Fruit fly (Drosophila melanogaster) whole organism, embryonic: ENCODE data around the gene Psa.

Experiments used
- Atf6 ChIP-seq: fragments of 200-800 bp; sonication (Bioruptor generic); IDR thresholded peaks from 2 replicates; pipeline ENCODE4 v1.3.6; 2022; ENCODE audit warnings: missing biosample characterization, missing genetic modification characterization
- BtbVII ChIP-seq: fragments of 200-800 bp; sonication (Bioruptor generic); optimal IDR thresholded peaks from 3 replicates; lab custom pipeline; 2017; ENCODE audit warnings: missing biosample characterization, mild to moderate bottlenecking, missing genetic modification characterization
- CG1024 ChIP-seq: fragments of 200-800 bp; sonication (Bioruptor generic); IDR thresholded peaks from 2 replicates; pipeline ENCODE4 v1.3.6; 2022; ENCODE audit warnings: missing biosample characterization, missing genetic modification characterization
- CG10274 ChIP-seq: fragments of 200-800 bp; sonication (Bioruptor generic); optimal IDR thresholded peaks from 3 replicates; lab custom pipeline; 2017; ENCODE audit warnings: missing biosample characterization, mild to moderate bottlenecking, missing genetic modification characterization
- CG11696 ChIP-seq: fragments of 200-800 bp; sonication (Bioruptor generic); IDR thresholded peaks from 2 replicates; pipeline ENCODE4 v1.3.6; 2022; ENCODE audit warnings: missing biosample characterization, missing genetic modification characterization
- CG12391 ChIP-seq: fragments of 200-800 bp; sonication (Bioruptor generic); optimal IDR thresholded peaks from 3 replicates; lab custom pipeline; 2018; ENCODE audit warnings: missing biosample characterization, mild to moderate bottlenecking, missing genetic modification characterization, moderate library complexity
- CG12942 ChIP-seq: fragments of 200-800 bp; sonication (Bioruptor generic); optimal IDR thresholded peaks from 3 replicates; lab custom pipeline; 2016; ENCODE audit warnings: missing biosample characterization, missing genetic modification characterization
- CG13424 ChIP-seq: fragments of 200-800 bp; sonication (Bioruptor generic); optimal IDR thresholded peaks from 2 replicates; lab custom pipeline; 2019; ENCODE audit warnings: missing biosample characterization, mild to moderate bottlenecking, missing genetic modification characterization, moderate library complexity
- CG15479 ChIP-seq: fragments of 200-800 bp; sonication (Bioruptor generic); optimal IDR thresholded peaks from 3 replicates; lab custom pipeline; 2019; ENCODE audit warnings: missing biosample characterization, mild to moderate bottlenecking, missing genetic modification characterization, moderate library complexity
- CG15514 ChIP-seq: fragments of 200-800 bp; sonication (Bioruptor generic); optimal IDR thresholded peaks from 3 replicates; lab custom pipeline; 2017; ENCODE audit warnings: missing biosample characterization, missing genetic modification characterization, mild to moderate bottlenecking, moderate library complexity, missing genetic modification reagents
- CG17612 ChIP-seq: fragments of 200-800 bp; sonication (Bioruptor generic); IDR thresholded peaks from 2 replicates; pipeline ENCODE4 v1.3.6; 2022; ENCODE audit warnings: missing biosample characterization, missing genetic modification characterization
- CG18764 ChIP-seq: fragments of 200-800 bp; sonication (Bioruptor generic); optimal IDR thresholded peaks from 3 replicates; lab custom pipeline; 2016; ENCODE audit warnings: missing biosample characterization, missing genetic modification characterization
- CG2199 ChIP-seq: fragments of 200-800 bp; sonication (Bioruptor generic); IDR thresholded peaks from 3 replicates; pipeline ENCODE4 v1.3.6; 2022; ENCODE audit warnings: missing biosample characterization, missing genetic modification characterization
- CG2202 ChIP-seq: fragments of 200-800 bp; sonication (Bioruptor generic); optimal IDR thresholded peaks from 2 replicates; lab custom pipeline; 2018; ENCODE audit warnings: missing biosample characterization, mild to moderate bottlenecking, missing genetic modification characterization
- CG34422 ChIP-seq: fragments of 200-800 bp; sonication (Bioruptor generic); IDR thresholded peaks from 3 replicates; pipeline ENCODE4 v1.3.6; 2022; ENCODE audit warnings: missing biosample characterization, missing genetic modification characterization
- CG4404 ChIP-seq: fragments of 200-800 bp; sonication (Bioruptor generic); IDR thresholded peaks from 2 replicates; pipeline ENCODE4 v1.3.6; 2022; ENCODE audit warnings: missing biosample characterization, missing genetic modification characterization
- CG6175 ChIP-seq: fragments of 200-800 bp; sonication (Bioruptor generic); IDR thresholded peaks from 3 replicates; pipeline ENCODE4 v1.3.6; 2022; ENCODE audit warnings: missing biosample characterization, missing genetic modification characterization
- CG6272 ChIP-seq: fragments of 200-800 bp; sonication (Bioruptor generic); IDR thresholded peaks from 2 replicates; pipeline ENCODE4 v1.3.6; 2022; ENCODE audit warnings: missing biosample characterization, missing genetic modification characterization
- Camta ChIP-seq: fragments of 200-800 bp; sonication (Bioruptor generic); optimal IDR thresholded peaks from 2 replicates; lab custom pipeline; 2016; ENCODE audit warnings: missing biosample characterization, missing genetic modification characterization
- Elba2 ChIP-seq: fragments of 200-800 bp; sonication (Bioruptor generic); optimal IDR thresholded peaks from 3 replicates; lab custom pipeline; 2016; ENCODE audit warnings: missing biosample characterization, missing genetic modification characterization
- Ets65A ChIP-seq: fragments of 200-800 bp; sonication (Bioruptor generic); peaks from one replicate; lab custom pipeline; 2016; ENCODE audit warnings: missing biosample characterization, missing genetic modification characterization
- Jarid2 ChIP-seq: fragments of 200-800 bp; sonication (Bioruptor generic); optimal IDR thresholded peaks from 3 replicates; lab custom pipeline; 2017; ENCODE audit warnings: mild to moderate bottlenecking, missing biosample characterization, missing genetic modification reagents, missing genetic modification characterization
- MESR4 ChIP-seq: fragments of 200-800 bp; sonication (Bioruptor generic); optimal IDR thresholded peaks from 2 replicates; lab custom pipeline; 2018; ENCODE audit warnings: missing biosample characterization, mild to moderate bottlenecking, missing genetic modification characterization, moderate library complexity
- MTF-1 ChIP-seq: fragments of 200-800 bp; sonication (Bioruptor generic); optimal IDR thresholded peaks from 2 replicates; lab custom pipeline; 2018; ENCODE audit warnings: missing biosample characterization, mild to moderate bottlenecking, missing genetic modification characterization, borderline replicate concordance
- NK7.1 ChIP-seq: fragments of 200-800 bp; sonication (Bioruptor generic); optimal IDR thresholded peaks from 3 replicates; lab custom pipeline; 2016; ENCODE audit warnings: missing biosample characterization, missing genetic modification characterization
- Nf-YB ChIP-seq: fragments of 200-800 bp; sonication (Bioruptor generic); optimal IDR thresholded peaks from 3 replicates; lab custom pipeline; 2019; ENCODE audit warnings: missing biosample characterization, mild to moderate bottlenecking, missing genetic modification characterization, moderate library complexity
- Pdp1 ChIP-seq, 2 experiments: fragments of 200-800 bp; sonication (Bioruptor generic); optimal IDR thresholded peaks; 3 replicates each; lab custom pipeline; 2016; ENCODE audit warnings: missing biosample characterization in 2 of 2, missing genetic modification characterization in 2 of 2, mild to moderate bottlenecking in 1 of 2, moderate library complexity in 1 of 2
- Ptx1 ChIP-seq: fragments of 200-800 bp; sonication (Bioruptor generic); IDR thresholded peaks from 2 replicates; pipeline ENCODE4 v1.3.6; 2022; ENCODE audit warnings: missing biosample characterization, missing genetic modification characterization
- Sry-δ ChIP-seq: fragments of 200-800 bp; sonication (Bioruptor generic); optimal IDR thresholded peaks from 2 replicates; lab custom pipeline; 2016; ENCODE audit warnings: missing biosample characterization, missing genetic modification characterization
- bigmax ChIP-seq: fragments of 200-800 bp; sonication (Bioruptor generic); optimal IDR thresholded peaks from 2 replicates; lab custom pipeline; 2018; ENCODE audit warnings: missing biosample characterization, mild to moderate bottlenecking, missing genetic modification characterization
- chm ChIP-seq: fragments of 200-800 bp; sonication (Bioruptor generic); IDR thresholded peaks from 2 replicates; pipeline ENCODE4 v1.3.6; 2022; ENCODE audit warnings: missing biosample characterization, missing genetic modification characterization
- croc ChIP-seq: fragments of 200-800 bp; sonication (Bioruptor generic); conservative IDR thresholded peaks from 3 replicates; pipeline ENCODE4 v1.3.6; 2022; ENCODE audit warnings: missing biosample characterization, missing genetic modification characterization
- cwo ChIP-seq: fragments of 200-800 bp; sonication (Bioruptor generic); optimal IDR thresholded peaks from 3 replicates; lab custom pipeline; 2017; ENCODE audit warnings: missing biosample characterization, missing genetic modification characterization, mild to moderate bottlenecking, moderate library complexity, missing genetic modification reagents
- dmrt11E ChIP-seq: fragments of 200-800 bp; sonication (Bioruptor generic); optimal IDR thresholded peaks from 3 replicates; lab custom pipeline; 2018; ENCODE audit warnings: missing biosample characterization, mild to moderate bottlenecking, missing genetic modification characterization, moderate library complexity
- emc ChIP-seq: fragments of 200-800 bp; sonication (Bioruptor generic); optimal IDR thresholded peaks from 2 replicates; lab custom pipeline; 2016; ENCODE audit warnings: missing biosample characterization, missing genetic modification characterization
- fd3F ChIP-seq: fragments of 200-800 bp; sonication (Bioruptor generic); optimal IDR thresholded peaks from 2 replicates; lab custom pipeline; 2018; ENCODE audit warnings: missing biosample characterization, mild to moderate bottlenecking, missing genetic modification characterization, moderate library complexity
- ftz-f1 ChIP-seq: fragments of 200-800 bp; sonication (Bioruptor generic); optimal IDR thresholded peaks from 2 replicates; lab custom pipeline; 2016; ENCODE audit warnings: missing biosample characterization, missing genetic modification characterization
- gce ChIP-seq: fragments of 200-800 bp; sonication (Bioruptor generic); IDR thresholded peaks from 3 replicates; pipeline ENCODE4 v1.3.6; 2022; ENCODE audit warnings: missing biosample characterization, missing genetic modification characterization
- ham ChIP-seq: fragments of 200-800 bp; sonication (Bioruptor generic); IDR thresholded peaks from 2 replicates; pipeline ENCODE4 v1.3.6; 2022; ENCODE audit warnings: missing biosample characterization, missing genetic modification characterization
- kah ChIP-seq: fragments of 200-800 bp; sonication (Bioruptor generic); optimal IDR thresholded peaks from 2 replicates; lab custom pipeline; 2018; ENCODE audit warnings: missing biosample characterization, mild to moderate bottlenecking, missing genetic modification characterization
- otp ChIP-seq: fragments of 200-800 bp; sonication (Bioruptor generic); IDR thresholded peaks from 3 replicates; pipeline ENCODE4, ENCODE4 v1.3.6; 2022; ENCODE audit warnings: missing biosample characterization, missing genetic modification characterization
- sc ChIP-seq, 3 experiments: fragments of >200 bp in 2 of 3; fragments of 200-800 bp in 1 of 3; sonication (Bioruptor generic) in 1 of 3; optimal IDR thresholded peaks; 2 replicates in 2 of 3; 3 replicates in 1 of 3; lab custom pipeline; 2017; ENCODE audit warnings: mild to moderate bottlenecking in 1 of 3, missing biosample characterization in 1 of 3, missing genetic modification characterization in 1 of 3, missing genetic modification reagents in 1 of 3
- seq ChIP-seq: fragments of 200-800 bp; sonication (Bioruptor generic); IDR thresholded peaks from 2 replicates; pipeline ENCODE4 v1.3.6; 2022; ENCODE audit warnings: missing biosample characterization, missing genetic modification characterization
- so ChIP-seq: fragments of 200-800 bp; sonication (Bioruptor generic); IDR thresholded peaks from 3 replicates; pipeline ENCODE4 v1.3.6; 2022; ENCODE audit warnings: missing biosample characterization, missing genetic modification characterization
- tna ChIP-seq: fragments of 200-800 bp; sonication (Bioruptor generic); IDR thresholded peaks from 2 replicates; pipeline ENCODE4 v1.3.6; 2022; ENCODE audit warnings: missing biosample characterization, missing genetic modification characterization; ENCODE audit not compliant: partially characterized antibody
- z ChIP-seq: fragments of 200-800 bp; sonication (Bioruptor generic); IDR thresholded peaks from 3 replicates; pipeline ENCODE4 v1.3.6; 2022; ENCODE audit warnings: missing biosample characterization, missing genetic modification characterization

Gene Psa

DNA sequence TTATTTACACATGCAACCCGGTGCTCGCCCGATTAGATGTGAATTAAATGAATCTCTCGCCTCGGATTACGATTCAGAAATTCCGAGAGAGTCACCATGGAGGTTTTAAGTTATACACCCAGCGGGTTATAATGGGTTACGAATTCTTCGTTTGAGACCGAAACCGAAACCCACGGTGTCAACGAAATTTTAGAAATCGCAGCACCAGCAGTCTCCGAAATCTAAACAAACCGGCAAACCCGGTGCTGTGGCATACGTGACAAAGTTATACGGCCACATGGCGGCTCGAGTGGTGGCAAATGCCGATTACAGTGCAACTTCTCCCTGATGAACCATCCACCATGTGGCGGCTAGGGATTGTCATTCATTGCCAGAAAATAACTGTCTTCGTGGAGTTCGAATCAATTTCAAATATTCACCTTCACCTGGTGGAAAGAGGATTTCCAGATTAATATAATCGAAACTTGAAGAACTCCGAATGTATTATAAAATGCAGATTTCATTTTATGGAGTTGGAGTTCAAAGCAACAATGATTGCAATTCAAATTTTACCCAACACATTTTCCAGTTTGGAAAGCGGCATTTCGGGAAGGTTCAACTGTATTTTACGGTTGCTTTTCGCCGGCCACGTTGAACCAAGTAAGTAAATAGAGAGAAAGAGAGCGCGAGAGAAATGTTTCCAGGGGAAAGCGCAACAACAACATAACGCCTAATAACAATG lies 13.3 kb downstream of the Psa start (continued):
- TF ChIP-seq CG2199 (GFP tag; lab: Robert Waterston, UW): peak; percentile 76; the same call in 2 of the 3 replicates
- TF ChIP-seq gce: no peak
- TF ChIP-seq CG17612: no peak
- TF ChIP-seq CG12942 (GFP tag; lab: Kevin White, UChicago): peak; percentile 62

DNA sequence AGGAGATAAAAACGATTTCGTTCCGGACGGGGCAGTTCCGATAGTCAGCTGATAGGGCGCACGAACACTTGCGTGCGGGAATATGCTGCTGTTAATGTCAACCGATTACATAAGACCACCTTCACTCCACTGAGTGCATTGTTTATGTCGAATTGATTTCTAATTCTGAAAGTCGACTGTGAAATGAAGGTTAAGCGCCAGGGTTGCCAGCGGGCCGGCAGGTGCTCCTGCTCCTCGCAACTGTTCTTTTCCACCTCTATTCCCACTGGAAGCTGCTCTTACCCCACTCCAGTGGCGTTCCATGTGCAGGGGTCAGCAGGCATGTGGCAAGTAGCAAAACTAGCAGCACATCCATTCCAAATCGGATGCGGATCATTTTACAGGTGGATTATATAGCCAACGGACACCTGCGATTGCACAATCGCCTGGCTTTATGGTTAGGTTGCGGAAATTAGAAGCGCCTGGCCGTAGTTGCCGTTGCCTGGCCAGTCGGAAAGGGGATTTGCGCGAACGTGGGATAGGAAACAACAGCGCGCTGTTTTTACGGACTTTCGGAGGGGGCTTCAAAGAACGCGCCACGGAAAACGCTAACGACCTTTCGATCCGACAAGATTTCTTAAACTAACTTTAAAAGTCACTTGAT lies 14.1 kb downstream of the Psa start, which contains the start of gene cue:
TSS of gene cue (minus strand) at position 641 of the 643 bp plus-strand sequence.
- no peak for TF ChIP-seq CG6272 (GFP tag; lab: Robert Waterston, UW)
- no peak for TF ChIP-seq Nf-YB
- TF ChIP-seq ftz-f1: peak; percentile 53
- TF ChIP-seq so (GFP tag; lab: Robert Waterston, UW): peak; percentile 60; the same call in 2 of the 3 replicates
- TF ChIP-seq CG13424 (tag; lab: Kevin White, UChicago): no peak
- TF ChIP-seq bigmax (GFP tag; lab: Kevin White, UChicago): peak; percentile 21
- no peak for TF ChIP-seq Ptx1 (GFP tag; lab: Robert Waterston, UW)
- TF ChIP-seq CG12391 (tag; lab: Kevin White, UChicago): no peak
- TF ChIP-seq z (GFP tag; lab: Robert Waterston, UW): no peak
- TF ChIP-seq Jarid2: peak; percentile 70
- no peak for TF ChIP-seq NK7.1 (GFP tag; lab: Kevin White, UChicago)
- no peak for TF ChIP-seq CG11696 (GFP tag; lab: Robert Waterston, UW)
- no peak for TF ChIP-seq CG2202 (tag; lab: Kevin White, UChicago)
- TF ChIP-seq Elba2 (GFP tag; lab: Kevin White, UChicago): peak; percentile 17
- 0 out of 2 replicates have a peak, but pooled peaks have one; percentile 14 for TF ChIP-seq chm (GFP tag; lab: Robert Waterston, UW)
- TF ChIP-seq MTF-1 (GFP tag; lab: Kevin White, UChicago): peak; percentile 38
- TF ChIP-seq BtbVII (GFP tag; lab: Kevin White, UChicago): no peak
- TF ChIP-seq emc (GFP tag; lab: Kevin White, UChicago): no peak
- no peak for TF ChIP-seq sc (optimal IDR thresholded peaks at IDR 0.05; lab: Kevin White, UChicago)
- TF ChIP-seq sc (GFP tag; optimal IDR thresholded peaks at IDR 0.05; lab: Kevin White, UChicago): no peak
- TF ChIP-seq dmrt11E: no peak
- TF ChIP-seq Pdp1 (GFP tag; optimal IDR thresholded peaks at IDR 0.05; lab: Kevin White, UChicago): peak in 1 of 2 experiments; percentile 97
- TF ChIP-seq CG4404 (GFP tag; lab: Robert Waterston, UW): no peak
- TF ChIP-seq tna (GFP tag; lab: Robert Waterston, UW): no peak
- TF ChIP-seq CG34422 (GFP tag; lab: Robert Waterston, UW): 0 out of 3 replicates have a peak, but pooled peaks have one; percentile 41
- 0 out of 3 replicates have a peak, but pooled peaks have one; percentile 16 for TF ChIP-seq otp (GFP tag; lab: Robert Waterston, UW)
- TF ChIP-seq MESR4: peak; percentile 43
- 0 out of 2 replicates have a peak, but pooled peaks have one; percentile 6 for TF ChIP-seq seq (GFP tag; lab: Robert Waterston, UW)
- TF ChIP-seq CG15479: peak; percentile 48
- no peak for TF ChIP-seq ham
- peak; percentile 63 for TF ChIP-seq CG15514 (GFP tag; lab: Kevin White, UChicago)
- peak; percentile 96 for TF ChIP-seq CG10274 (GFP tag; lab: Kevin White, UChicago)
- no peak for TF ChIP-seq cwo (GFP tag; lab: Kevin White, UChicago)
- TF ChIP-seq CG18764 (GFP tag; lab: Kevin White, UChicago): no peak
- peak; percentile 75; the same call in 2 of the 3 replicates for TF ChIP-seq CG6175 (GFP tag; lab: Robert Waterston, UW)
- peak; percentile 70 for TF ChIP-seq Ets65A (GFP tag; lab: Kevin White, UChicago)
- TF ChIP-seq CG1024 (GFP tag; lab: Robert Waterston, UW): no peak
- peak; percentile 56 for TF ChIP-seq kah (GFP tag; lab: Kevin White, UChicago)
- TF ChIP-seq Sry-δ (GFP tag; lab: Kevin White, UChicago): no peak
- no peak for TF ChIP-seq fd3F (GFP tag; lab: Kevin White, UChicago)
- peak; percentile 15; the same call in 1 of the 2 replicates for TF ChIP-seq Atf6 (GFP tag; lab: Robert Waterston, UW)
- TF ChIP-seq Camta: no peak
- no peak for TF ChIP-seq croc (GFP tag; lab: Robert Waterston, UW)
